Worm (Caenorhabditis elegans) whole organism, mixed stage, embryonic: ENCODE data around the gene F46B3.9.
A peak's percentile ranks its signal among the peaks of the same experiment; 100 is the strongest.

Experiments
- M03D4.4 ChIP-seq: sonication (generic microtip); optimal IDR thresholded peaks from 2 replicates; lab custom pipeline; 2017; ENCODE audit warnings: mild to moderate bottlenecking, missing genetic modification characterization, missing compliant biosample characterization
- bed-3 ChIP-seq: fragments of 200-800 bp; sonication (Bioruptor generic); optimal IDR thresholded peaks from 3 replicates; lab custom pipeline; 2018; ENCODE audit warnings: mild to moderate bottlenecking, missing genetic modification characterization, moderate library complexity, missing compliant biosample characterization
- ceh-39 ChIP-seq: fragments of 150-350 bp; optimal IDR thresholded peaks from 2 replicates; lab custom pipeline; 2014; ENCODE audit warnings: missing biosample characterization, missing genetic modification characterization
- ceh-43 ChIP-seq: fragments of 200-800 bp; sonication (Bioruptor generic); optimal IDR thresholded peaks from 2 replicates; lab custom pipeline; 2018; ENCODE audit warnings: mild to moderate bottlenecking, missing genetic modification characterization, moderate library complexity, missing compliant biosample characterization
- ceh-83 ChIP-seq: fragments of 200-800 bp; sonication (Bioruptor generic); optimal IDR thresholded peaks from 2 replicates; lab custom pipeline; 2018; ENCODE audit warnings: mild to moderate bottlenecking, missing genetic modification characterization, missing compliant biosample characterization
- ces-1 ChIP-seq: fragments of 150-350 bp; optimal IDR thresholded peaks from 2 replicates; lab custom pipeline; 2014; ENCODE audit warnings: missing biosample characterization, missing genetic modification reagents, missing genetic modification characterization
- cnd-1 ChIP-seq: fragments of 200-800 bp; sonication (Bioruptor generic); optimal IDR thresholded peaks from 2 replicates; lab custom pipeline; 2018; ENCODE audit warnings: mild to moderate bottlenecking, missing genetic modification characterization, missing compliant biosample characterization
- drap-1 ChIP-seq: fragments of 200-800 bp; sonication (Bioruptor generic); optimal IDR thresholded peaks from 3 replicates; lab custom pipeline; 2018; ENCODE audit warnings: mild to moderate bottlenecking, missing genetic modification characterization, missing compliant biosample characterization
- elt-1 ChIP-seq: sonication (generic microtip); optimal IDR thresholded peaks from 2 replicates; lab custom pipeline; 2017; ENCODE audit warnings: missing genetic modification characterization, mild to moderate bottlenecking, missing compliant biosample characterization, antibody characterized with exemption, moderate library complexity, borderline replicate concordance; ENCODE audit not compliant: insufficient read depth
- elt-3 ChIP-seq: fragments of 150-350 bp; optimal IDR thresholded peaks from 2 replicates; lab custom pipeline; 2014; ENCODE audit warnings: missing biosample characterization, missing genetic modification characterization
- flh-1 ChIP-seq: fragments of 200-800 bp; sonication (Bioruptor generic); optimal IDR thresholded peaks from 2 replicates; lab custom pipeline; 2018; ENCODE audit warnings: mild to moderate bottlenecking, missing genetic modification characterization, moderate library complexity, missing compliant biosample characterization
- ham-2 ChIP-seq: fragments of 200-800 bp; sonication (Bioruptor generic); optimal IDR thresholded peaks from 2 replicates; lab custom pipeline; 2018; ENCODE audit warnings: mild to moderate bottlenecking, missing genetic modification characterization, missing compliant biosample characterization
- hlh-1 ChIP-seq: fragments of 150-350 bp; optimal IDR thresholded peaks from 2 replicates; lab custom pipeline; 2014; ENCODE audit warnings: missing biosample characterization, missing genetic modification reagents, missing genetic modification characterization
- lin-13 ChIP-seq: fragments of 150-350 bp; optimal IDR thresholded peaks from 2 replicates; lab custom pipeline; 2014; ENCODE audit warnings: missing biosample characterization, missing genetic modification characterization
- lin-32 ChIP-seq: fragments of 200-800 bp; sonication (Bioruptor generic); optimal IDR thresholded peaks from 2 replicates; lab custom pipeline; 2018; ENCODE audit warnings: mild to moderate bottlenecking, missing genetic modification characterization, missing compliant biosample characterization
- lsy-2 ChIP-seq: fragments of 150-350 bp; optimal IDR thresholded peaks from 2 replicates; lab custom pipeline; 2014; ENCODE audit warnings: missing biosample characterization, missing genetic modification characterization
- mab-5 ChIP-seq: fragments of 150-350 bp; optimal IDR thresholded peaks from 2 replicates; lab custom pipeline; 2014; ENCODE audit warnings: missing biosample characterization, missing genetic modification characterization
- mep-1 ChIP-seq: fragments of 150-350 bp; optimal IDR thresholded peaks from 2 replicates; lab custom pipeline; 2017; ENCODE audit warnings: missing biosample characterization, missing genetic modification reagents, missing genetic modification characterization, inconsistent platforms
- mls-2 ChIP-seq: sonication (generic microtip); optimal IDR thresholded peaks from 2 replicates; lab custom pipeline; 2016; ENCODE audit warnings: mild to moderate bottlenecking, missing genetic modification characterization, moderate library complexity, missing compliant biosample characterization
- nhr-12 ChIP-seq: fragments of 150-350 bp; optimal IDR thresholded peaks from 2 replicates; lab custom pipeline; 2014; ENCODE audit warnings: missing biosample characterization, missing genetic modification characterization
- nhr-237 ChIP-seq: fragments of 150-350 bp; optimal IDR thresholded peaks from 2 replicates; lab custom pipeline; 2014; ENCODE audit warnings: missing biosample characterization, missing genetic modification characterization
- nhr-28 ChIP-seq: fragments of 150-350 bp; optimal IDR thresholded peaks from 2 replicates; lab custom pipeline; 2014; ENCODE audit warnings: missing biosample characterization, missing genetic modification characterization
- pha-4 ChIP-seq: fragments of 150-350 bp; optimal IDR thresholded peaks from 2 replicates; lab custom pipeline; 2018; ENCODE audit warnings: missing biosample characterization, missing genetic modification reagents, missing genetic modification characterization
- sem-2 ChIP-seq: fragments of 200-800 bp; sonication (Bioruptor generic); optimal IDR thresholded peaks from 2 replicates; lab custom pipeline; 2018; ENCODE audit warnings: mild to moderate bottlenecking, missing genetic modification characterization, missing compliant biosample characterization
- sptf-1 ChIP-seq: sonication (generic microtip); optimal IDR thresholded peaks from 2 replicates; lab custom pipeline; 2017; ENCODE audit warnings: mild to moderate bottlenecking, missing genetic modification characterization, moderate library complexity, missing compliant biosample characterization
- unc-120 ChIP-seq: sonication (generic microtip); optimal IDR thresholded peaks from 2 replicates; lab custom pipeline; 2017; ENCODE audit warnings: missing genetic modification characterization, missing compliant biosample characterization; ENCODE audit not compliant: poor library complexity, severe bottlenecking
- unc-39 ChIP-seq: fragments of 150-350 bp; optimal IDR thresholded peaks from 2 replicates; lab custom pipeline; 2014; ENCODE audit warnings: missing biosample characterization, missing genetic modification characterization
- unc-62 ChIP-seq: fragments of 150-350 bp; optimal IDR thresholded peaks from 2 replicates; lab custom pipeline; 2014; ENCODE audit warnings: missing biosample characterization, missing genetic modification reagents, missing genetic modification characterization
- zip-8 ChIP-seq: fragments of 150-350 bp; optimal IDR thresholded peaks from 2 replicates; lab custom pipeline; 2014; ENCODE audit warnings: missing biosample characterization, missing genetic modification characterization
- ztf-11 ChIP-seq: fragments of 150-350 bp; optimal IDR thresholded peaks from 2 replicates; lab custom pipeline; 2014; ENCODE audit warnings: missing biosample characterization, missing genetic modification characterization

The F46B3.9 gene

ce11 chrV:20597076-20597475, 28.9 kb downstream of the F46B3.9 start, which contains the start of gene F46B3.1:
TSS of gene F46B3.1 (minus strand) at chrV:20597176.
- TF ChIP-seq nhr-12 (tag; lab: Kevin White, UChicago) (no peak), elt-1 (no peak), lin-13 (tag; lab: Kevin White, UChicago) (no peak), mab-5 (tag; lab: Kevin White, UChicago) (no peak), M03D4.4 (tag; lab: Kevin White, UChicago) (no peak), unc-120 (no peak), flh-1 (no peak), sptf-1 (no peak), sem-2 (no peak), ztf-11 (no peak), mls-2 (no peak), ham-2 (GFP tag; lab: Kevin White, UChicago) (no peak), ceh-39 (no peak), zip-8 (no peak), lsy-2 (tag; lab: Kevin White, UChicago) (no peak), nhr-28 (tag; lab: Kevin White, UChicago) (no peak)

ce11 chrV:20595653-20596052, 30.3 kb downstream of the F46B3.9 start, which contains the start of gene F26F2.11:
TSS of gene F26F2.11 (minus strand) at chrV:20595753.
- no peak for TF ChIP-seq mab-5 (tag; lab: Kevin White, UChicago)
- TF ChIP-seq lin-32 (GFP tag; lab: Kevin White, UChicago), result no peak
- no peak for TF ChIP-seq elt-3
- TF ChIP-seq ceh-39, result no peak

- no peak for TF ChIP-seq lsy-2 (tag; lab: Kevin White, UChicago)
- no peak for TF ChIP-seq ces-1 (GFP tag; lab: Kevin White, UChicago)
- no peak for TF ChIP-seq lin-13 (tag; lab: Kevin White, UChicago)
- TF ChIP-seq cnd-1 (tag; lab: Kevin White, UChicago), result no peak
- TF ChIP-seq sptf-1, result no peak
- TF ChIP-seq zip-8, result no peak
- TF ChIP-seq unc-39 (tag; lab: Kevin White, UChicago), result no peak
- TF ChIP-seq flh-1, result no peak
- no peak for TF ChIP-seq drap-1 (GFP tag; lab: Kevin White, UChicago)
- TF ChIP-seq M03D4.4 (tag; lab: Kevin White, UChicago), result no peak
- no peak for TF ChIP-seq elt-1
- no peak for TF ChIP-seq mls-2
- TF ChIP-seq ceh-43 (GFP tag; lab: Kevin White, UChicago), result no peak
- no peak for TF ChIP-seq nhr-12 (tag; lab: Kevin White, UChicago)
- no peak for TF ChIP-seq lin-32 (GFP tag; lab: Kevin White, UChicago)
- no peak for TF ChIP-seq unc-62
- no peak for TF ChIP-seq nhr-28 (tag; lab: Kevin White, UChicago)
- TF ChIP-seq mep-1 (tag; lab: Kevin White, UChicago), result no peak
These were observed 31.2 kb downstream of the F46B3.9 start, which contains the start of gene F26F2.10 for ce11 chrV:20594746-20595145. TSS of gene F26F2.10 (minus strand) at chrV:20594846.

- TF ChIP-seq lsy-2 (tag; lab: Kevin White, UChicago) (peak; percentile 57), bed-3 (GFP tag; lab: Kevin White, UChicago) (no peak), M03D4.4 (tag; lab: Kevin White, UChicago) (peak; percentile 53), ceh-39 (peak; percentile 12), nhr-28 (tag; lab: Kevin White, UChicago) (no peak), pha-4 (tag; lab: Kevin White, UChicago) (peak; percentile 23), lin-32 (GFP tag; lab: Kevin White, UChicago) (peak; percentile 17), ham-2 (GFP tag; lab: Kevin White, UChicago) (no peak), lin-13 (tag; lab: Kevin White, UChicago) (peak; percentile 70), nhr-237 (tag; lab: Kevin White, UChicago) (no peak), mep-1 (tag; lab: Kevin White, UChicago) (peak; percentile 74), ceh-43 (GFP tag; lab: Kevin White, UChicago) (peak; percentile 34), elt-3 (no peak), sptf-1 (peak; percentile 95), mab-5 (tag; lab: Kevin White, UChicago) (peak; percentile 45), zip-8 (no peak), drap-1 (GFP tag; lab: Kevin White, UChicago) (peak; percentile 71), unc-120 (no peak), mls-2 (peak; percentile 67), hlh-1 (tag; lab: Kevin White, UChicago) (peak; percentile 23), ceh-83 (peak; percentile 61), cnd-1 (tag; lab: Kevin White, UChicago) (peak; percentile 48), ces-1 (GFP tag; lab: Kevin White, UChicago) (peak; percentile 77)
These were observed 45.4 kb downstream of the F46B3.9 start, which contains the start of gene F26F2.7 for ce11 chrV:20580511-20581040. TSS of gene F26F2.7 (plus strand) at chrV:20580990.
